Worm (Caenorhabditis elegans) whole organism, L1 larva: ENCODE measurements around the gene C44C10.9.
A peak's percentile ranks its signal among the peaks of the same experiment; 100 is the strongest.

Experiments
- ceh-82 ChIP-seq, 3 experiments: fragments of 150-350 bp in 1 of 3; sonication (generic microtip) in 2 of 3; optimal IDR thresholded peaks; 2 replicates each; lab custom pipeline; 2014 to 2017; ENCODE audit warnings: missing biosample characterization in 3 of 3, missing genetic modification characterization in 3 of 3
- fos-1 ChIP-seq: fragments of 150-350 bp; optimal IDR thresholded peaks from 2 replicates; lab custom pipeline; 2014; ENCODE audit warnings: missing biosample characterization, missing genetic modification characterization
- sptf-1 ChIP-seq: fragments of 150-350 bp; optimal IDR thresholded peaks from 2 replicates; lab custom pipeline; 2014; ENCODE audit warnings: missing biosample characterization, missing genetic modification characterization
- unc-130 ChIP-seq: fragments of 150-350 bp; optimal IDR thresholded peaks from 2 replicates; lab custom pipeline; 2017; ENCODE audit warnings: missing biosample characterization, missing genetic modification characterization, inconsistent platforms
- unc-30 ChIP-seq: sonication (generic microtip); optimal IDR thresholded peaks from 2 replicates; lab custom pipeline; 2017; ENCODE audit warnings: missing biosample characterization, missing genetic modification characterization

DNA sequence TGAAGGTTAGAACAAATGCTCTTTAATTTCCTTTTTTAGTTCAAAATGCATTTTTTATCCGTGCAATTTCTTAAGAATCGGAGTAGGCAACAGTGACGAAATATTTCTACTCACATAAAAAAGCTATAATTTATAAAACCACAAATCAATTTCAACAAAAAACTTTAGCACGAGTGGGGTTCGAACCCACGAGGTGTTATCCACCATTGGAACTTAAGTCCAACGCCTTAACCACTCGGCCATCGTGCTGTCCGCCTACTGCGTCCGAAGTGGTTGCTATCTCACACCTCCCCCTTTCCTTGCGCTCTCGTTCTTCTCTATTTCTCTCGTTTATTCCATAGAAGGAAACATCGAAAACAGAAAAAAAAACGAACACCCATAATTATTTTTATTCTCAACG lies 41.4 kb upstream of the C44C10.9 start:
- TF ChIP-seq ceh-82 (tag; optimal IDR thresholded peaks at IDR 0.05; lab: Kevin White, UChicago), result peak; percentile 27 to 69 (median 61)
- no peak for TF ChIP-seq fos-1
- no peak for TF ChIP-seq unc-30
- peak; percentile 30 for TF ChIP-seq unc-130 (tag; lab: Kevin White, UChicago)
- TF ChIP-seq sptf-1 (tag; lab: Kevin White, UChicago), result no peak
